Worm (Caenorhabditis elegans) whole organism, midembryonic: ENCODE measurements around the gene tor-2.

Experiments used
- T22C8.4 ChIP-seq: fragments of 200-800 bp; sonication (Bioruptor generic); IDR thresholded peaks from 2 replicates; pipeline ENCODE4 v1.3.6; 2022; ENCODE audit warnings: missing genetic modification characterization, missing compliant biosample characterization
- cog-1 ChIP-seq: sonication (generic microtip); optimal IDR thresholded peaks from 2 replicates; lab custom pipeline; 2016; ENCODE audit warnings: missing genetic modification characterization, missing compliant biosample characterization
- flt-1 ChIP-seq: fragments of 200-800 bp; sonication (Bioruptor generic); IDR thresholded peaks from 2 replicates; pipeline ENCODE4 v1.3.6; 2022; ENCODE audit warnings: missing genetic modification characterization, missing compliant biosample characterization
- klf-2 ChIP-seq: fragments of 200-800 bp; sonication (Bioruptor generic); conservative IDR thresholded peaks from 2 replicates; pipeline ENCODE4 v1.3.6; 2022; ENCODE audit warnings: missing genetic modification reagents, missing genetic modification characterization, missing compliant biosample characterization
- med-1 ChIP-seq: sonication (generic microtip); optimal IDR thresholded peaks from 2 replicates; lab custom pipeline; 2017; ENCODE audit warnings: missing genetic modification characterization, mild to moderate bottlenecking, missing compliant biosample characterization, antibody characterized with exemption, missing genetic modification reagents; ENCODE audit not compliant: insufficient read depth
- ref-1 ChIP-seq: fragments of 200-800 bp; sonication (Bioruptor generic); conservative IDR thresholded peaks from 2 replicates; pipeline ENCODE4 v1.3.6; 2022; ENCODE audit warnings: missing genetic modification reagents, missing genetic modification characterization, missing compliant biosample characterization
- tab-1 ChIP-seq: fragments of 200-800 bp; sonication (Bioruptor generic); IDR thresholded peaks from 2 replicates; pipeline ENCODE4 v1.3.6; 2022; ENCODE audit warnings: missing genetic modification characterization, missing compliant biosample characterization
- ztf-23 ChIP-seq: fragments of 200-800 bp; sonication (Bioruptor generic); IDR thresholded peaks from 2 replicates; pipeline ENCODE4 v1.3.6; 2022; ENCODE audit warnings: missing genetic modification reagents, missing genetic modification characterization, missing compliant biosample characterization

DNA sequence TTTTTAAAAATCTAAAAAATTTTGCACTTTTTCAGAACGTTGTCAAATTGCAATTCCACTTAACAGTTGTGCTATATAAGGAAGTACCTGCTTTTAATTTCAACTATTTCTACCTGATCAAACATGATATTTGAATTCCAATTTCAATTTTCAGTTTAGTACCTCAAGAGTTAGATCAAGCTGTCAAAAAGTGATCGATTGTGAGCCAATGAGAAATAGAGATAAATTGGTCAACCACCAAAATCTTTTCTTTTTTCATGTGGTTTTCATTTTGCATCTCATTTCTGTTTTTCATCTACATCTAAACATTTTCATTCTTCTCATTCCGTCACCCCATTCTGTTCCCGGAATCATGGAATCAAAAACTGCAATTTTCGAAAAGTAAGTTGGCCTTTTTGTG is 4.8 kb upstream of the tor-2 start, which contains the start of gene egl-23:
- TF ChIP-seq flt-1 (no peak), ztf-23 (GFP tag; lab: Robert Waterston, UW) (no peak), klf-2 (GFP tag; lab: Robert Waterston, UW) (no peak), tab-1 (GFP tag; lab: Robert Waterston, UW) (no peak), med-1 (GFP tag; lab: Kevin White, UChicago) (no peak), cog-1 (tag; lab: Kevin White, UChicago) (no peak), T22C8.4 (no peak), ref-1 (GFP tag; lab: Robert Waterston, UW) (no peak)
